Worm (Caenorhabditis elegans) whole organism, L3 larva: ENCODE data around the gene natc-2.

ENCODE experiments used
- ama-1 ChIP-seq: fragments of 150-350 bp; optimal IDR thresholded peaks from 2 replicates; lab custom pipeline; 2018
- fkh-10 ChIP-seq: sonication (generic microtip); optimal IDR thresholded peaks from 2 replicates; lab custom pipeline; 2017; ENCODE audit warnings: missing biosample characterization, missing genetic modification reagents, missing genetic modification characterization
- hmg-11 ChIP-seq: sonication (generic microtip); optimal IDR thresholded peaks from 2 replicates; lab custom pipeline; 2016; ENCODE audit warnings: missing genetic modification characterization, missing compliant biosample characterization

DNA sequence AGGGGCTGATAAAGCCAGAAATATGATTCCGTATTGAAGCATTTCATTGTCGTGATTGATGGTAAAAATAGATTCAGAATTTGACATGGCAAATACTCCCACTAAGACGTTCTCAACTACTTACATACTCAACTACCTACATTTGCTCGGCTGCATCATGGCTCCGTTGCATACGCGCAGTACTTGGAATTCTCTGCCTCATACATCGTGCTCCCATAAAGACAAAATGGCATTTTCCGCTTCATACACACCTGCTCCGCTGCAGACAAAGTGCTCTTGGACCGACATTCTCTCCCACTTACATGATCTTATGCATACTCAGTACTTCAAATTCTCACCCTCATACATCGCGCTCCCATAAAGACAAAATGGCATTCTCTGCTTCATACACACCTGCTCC lies 8.3 kb upstream of the natc-2 start, which contains the start of the genes srt-69 and B0238.12:
- no peak for TF ChIP-seq fkh-10
- TF ChIP-seq ama-1, result no peak
- TF ChIP-seq hmg-11 (tag; lab: Kevin White, UChicago), result no peak
